Fruit fly (Drosophila melanogaster): ENCODE measurements around the gene mew.

Gene mew

dm6 chrX:13307189-13307588 lies 48.9 kb upstream of the mew start (continued):
- TF ChIP-seq btn (GFP tag; optimal IDR thresholded peaks at IDR 0.05) (no peak), CG10431 (GFP tag; optimal IDR thresholded peaks at IDR 0.05) (no peak), CHES-1-like (GFP tag; optimal IDR thresholded peaks at IDR 0.05) (no peak), amos (GFP tag; IDR thresholded peaks at IDR 0.05; ENCODE audit: partially characterized antibody) (no peak), NC2α (GFP tag; optimal IDR thresholded peaks at IDR 0.05) (no peak), dysf (GFP tag; IDR thresholded peaks at IDR 0.05) (peak; percentile 34; the same call in 1 of the 3 replicates), chinmo (GFP tag; IDR thresholded peaks at IDR 0.05; ENCODE audit: partially characterized antibody) (no peak), Myb (GFP tag; optimal IDR thresholded peaks at IDR 0.05) (no peak), CG10979 (tag; optimal IDR thresholded peaks at IDR 0.05) (peak; percentile 12), Med (GFP tag) (no peak), CG18619 (GFP tag; optimal IDR thresholded peaks at IDR 0.05) (peak; percentile 43), CG12155 (GFP tag; optimal IDR thresholded peaks at IDR 0.05) (no peak), CG7839 (tag; optimal IDR thresholded peaks at IDR 0.05) (peak; percentile 58), CG8388 (GFP tag; optimal IDR thresholded peaks at IDR 0.05) (no peak), bbx (GFP tag; IDR thresholded peaks at IDR 0.05; ENCODE audit: partially characterized antibody) (no peak), CG32767 (GFP tag; IDR thresholded peaks at IDR 0.05) (no peak), Bteb2 (GFP tag; optimal IDR thresholded peaks at IDR 0.05) (no peak), kay (GFP tag; optimal IDR thresholded peaks at IDR 0.05) (no peak), ci (GFP tag; IDR thresholded peaks at IDR 0.05) (no peak), Hr51 (GFP tag; optimal IDR thresholded peaks at IDR 0.05) (peak in 1 of 2 experiments; percentile 58), CG14014 (GFP tag; IDR thresholded peaks at IDR 0.05) (no peak), CG30020 (tag; optimal IDR thresholded peaks at IDR 0.05) (no peak), fd102C (GFP tag; optimal IDR thresholded peaks at IDR 0.05) (no peak), tll (GFP tag; optimal IDR thresholded peaks at IDR 0.05) (no peak), nmo (GFP tag; optimal IDR thresholded peaks at IDR 0.05) (peak; percentile 51), CG4820 (GFP tag; optimal IDR thresholded peaks at IDR 0.05) (no peak), corto (GFP tag; optimal IDR thresholded peaks at IDR 0.05) (no peak), CG5953 (GFP tag; IDR thresholded peaks at IDR 0.05) (no peak), Dip2 (GFP tag; IDR thresholded peaks at IDR 0.05) (no peak), Dll (GFP tag; IDR thresholded peaks at IDR 0.05; ENCODE audit: partially characterized antibody) (no peak), grau (tag; optimal IDR thresholded peaks at IDR 0.05) (peak; percentile 38), CG13775 (GFP tag; optimal IDR thresholded peaks at IDR 0.05) (peak; percentile 42), onecut (GFP tag; IDR thresholded peaks at IDR 0.05) (no peak), CG11504 (tag; optimal IDR thresholded peaks at IDR 0.05) (peak; percentile 61), CG17361 (GFP tag; IDR thresholded peaks at IDR 0.05) (peak; percentile 43; the same call in 1 of the 3 replicates), Hr3 (GFP tag; optimal IDR thresholded peaks at IDR 0.05) (peak; percentile 46), Ets65A (GFP tag) (peak; percentile 60), D (optimal IDR thresholded peaks at IDR 0.05) (no peak), D (GFP tag; optimal IDR thresholded peaks at IDR 0.05) (no peak), CG10321 (GFP tag; IDR thresholded peaks at IDR 0.05) (no peak), CG10462 (GFP tag; optimal IDR thresholded peaks at IDR 0.05) (peak; percentile 2), Aef1 (GFP tag; IDR thresholded peaks at IDR 0.05) (no peak), pb (GFP tag; optimal IDR thresholded peaks at IDR 0.05) (no peak), tin (GFP tag; optimal IDR thresholded peaks at IDR 0.05) (no peak), CTCF (GFP tag; optimal IDR thresholded peaks at IDR 0.05) (no peak), NfI (GFP tag; optimal IDR thresholded peaks at IDR 0.05) (peak; percentile 15), nau (GFP tag; optimal IDR thresholded peaks at IDR 0.05) (no peak), nom (GFP tag; optimal IDR thresholded peaks at IDR 0.05) (no peak), MBD-R2 (GFP tag; IDR thresholded peaks at IDR 0.05) (no peak), ato (GFP tag; IDR thresholded peaks at IDR 0.05; ENCODE audit: partially characterized antibody) (no peak), Hr39 (optimal IDR thresholded peaks at IDR 0.05) (no peak), fru (optimal IDR thresholded peaks at IDR 0.05) (no peak)
